Worm (Caenorhabditis elegans) whole organism, L4 larva: Measurements from ENCODE around the gene F13A7.14.

Experiments used
- F10B5.3 ChIP-seq: sonication (generic microtip); optimal IDR thresholded peaks from 2 replicates; lab custom pipeline; 2016; ENCODE audit warnings: mild to moderate bottlenecking, missing genetic modification characterization, missing compliant biosample characterization
- F37D6.2 ChIP-seq: sonication (generic microtip); optimal IDR thresholded peaks from 2 replicates; lab custom pipeline; 2016; ENCODE audit warnings: mild to moderate bottlenecking, missing genetic modification characterization, missing compliant biosample characterization
- R02D3.7 ChIP-seq: fragments of 150-350 bp; sonication (generic microtip); optimal IDR thresholded peaks from 3 replicates; lab custom pipeline; 2014; ENCODE audit warnings: missing biosample characterization, missing genetic modification characterization
- T26A8.4 ChIP-seq: fragments of 200-800 bp; sonication (Bioruptor generic); IDR thresholded peaks from 2 replicates; pipeline ENCODE4 v1.3.6; 2022; ENCODE audit warnings: missing genetic modification characterization, missing compliant biosample characterization
- Y105C5A.15 ChIP-seq: fragments of 200-800 bp; sonication (Bioruptor generic); IDR thresholded peaks from 2 replicates; pipeline ENCODE4 v1.3.6; 2022; ENCODE audit warnings: missing genetic modification characterization, missing compliant biosample characterization
- Y5F2A.4 ChIP-seq: fragments of 200-800 bp; sonication (Bioruptor generic); optimal IDR thresholded peaks from 2 replicates; lab custom pipeline; 2018; ENCODE audit warnings: mild to moderate bottlenecking, missing genetic modification characterization, missing compliant biosample characterization
- Y75B8A.6 ChIP-seq: fragments of 200-800 bp; sonication (Bioruptor generic); IDR thresholded peaks from 2 replicates; pipeline ENCODE4 v1.3.6; 2022; ENCODE audit warnings: missing genetic modification reagents, missing genetic modification characterization, missing compliant biosample characterization
- ZK337.2 ChIP-seq: fragments of 200-800 bp; sonication (Bioruptor generic); IDR thresholded peaks from 2 replicates; pipeline ENCODE4 v1.3.6; 2022; ENCODE audit warnings: missing genetic modification reagents, missing genetic modification characterization, missing compliant biosample characterization
- aha-1 ChIP-seq: fragments of 150-350 bp; peaks from one replicate; lab custom pipeline; 2014; ENCODE audit warnings: missing biosample characterization, missing genetic modification characterization
- ama-1 ChIP-seq: fragments of 150-350 bp; optimal IDR thresholded peaks from 2 replicates; lab custom pipeline; 2014; ENCODE audit warnings: inconsistent platforms, mixed read lengths
- ceh-32 ChIP-seq: sonication (generic microtip); optimal IDR thresholded peaks from 2 replicates; lab custom pipeline; 2016; ENCODE audit warnings: mild to moderate bottlenecking, missing genetic modification characterization, missing compliant biosample characterization; ENCODE audit not compliant: poor library complexity
- ceh-82 ChIP-seq: sonication (generic microtip); optimal IDR thresholded peaks from 2 replicates; lab custom pipeline; 2017; ENCODE audit warnings: missing biosample characterization, missing genetic modification characterization
- cey-2 ChIP-seq: sonication (generic microtip); optimal IDR thresholded peaks from 3 replicates; lab custom pipeline; 2017; ENCODE audit warnings: missing genetic modification characterization, mild to moderate bottlenecking, missing compliant biosample characterization, antibody characterized with exemption, borderline replicate concordance; ENCODE audit not compliant: insufficient read depth
- daf-19 ChIP-seq: fragments of 200-800 bp; sonication (Bioruptor generic); conservative IDR thresholded peaks from 2 replicates; pipeline ENCODE4 v1.3.6; 2022; ENCODE audit warnings: missing genetic modification characterization, missing compliant biosample characterization
- dmd-6 ChIP-seq: fragments of 200-800 bp; sonication (Bioruptor generic); IDR thresholded peaks from 2 replicates; pipeline ENCODE4 v1.3.6; 2022; ENCODE audit warnings: missing genetic modification reagents, missing genetic modification characterization, missing compliant biosample characterization
- dpl-1 ChIP-seq: fragments of 150-350 bp; optimal IDR thresholded peaks from 2 replicates; lab custom pipeline; 2014; ENCODE audit warnings: missing biosample characterization, missing genetic modification reagents, missing genetic modification characterization
- duxl-1 ChIP-seq: sonication (generic microtip); optimal IDR thresholded peaks from 2 replicates; lab custom pipeline; 2016; ENCODE audit warnings: mild to moderate bottlenecking, missing genetic modification characterization, moderate library complexity, missing compliant biosample characterization; ENCODE audit not compliant: poor library complexity
- dve-1 ChIP-seq: sonication (generic microtip); optimal IDR thresholded peaks from 2 replicates; lab custom pipeline; 2017; ENCODE audit warnings: antibody characterized with exemption, mild to moderate bottlenecking, missing genetic modification characterization, missing compliant biosample characterization; ENCODE audit not compliant: insufficient read depth
- egl-43 ChIP-seq: fragments of 200-800 bp; sonication (Bioruptor generic); IDR thresholded peaks from 2 replicates; pipeline ENCODE4 v1.3.6; 2022; ENCODE audit warnings: missing genetic modification reagents, missing genetic modification characterization, missing compliant biosample characterization
- fkh-10 ChIP-seq: fragments of 150-350 bp; optimal IDR thresholded peaks from 2 replicates; lab custom pipeline; 2014; ENCODE audit warnings: missing biosample characterization, missing genetic modification reagents, missing genetic modification characterization
- gei-8 ChIP-seq: fragments of 200-800 bp; sonication (Bioruptor generic); optimal IDR thresholded peaks from 2 replicates; lab custom pipeline; 2018; ENCODE audit warnings: mild to moderate bottlenecking, missing genetic modification characterization, missing compliant biosample characterization
- hlh-11 ChIP-seq: fragments of 200-800 bp; sonication (Bioruptor generic); optimal IDR thresholded peaks from 2 replicates; lab custom pipeline; 2018; ENCODE audit warnings: mild to moderate bottlenecking, missing genetic modification characterization, missing compliant biosample characterization
- jun-1 ChIP-seq: fragments of 150-350 bp; optimal IDR thresholded peaks from 2 replicates; lab custom pipeline; 2014; ENCODE audit warnings: missing biosample characterization, missing genetic modification reagents, missing genetic modification characterization
- lin-15B ChIP-seq: fragments of 150-350 bp; sonication (generic microtip); optimal IDR thresholded peaks from 3 replicates; lab custom pipeline; 2014; ENCODE audit warnings: missing biosample characterization, missing genetic modification characterization
- lin-38 ChIP-seq: fragments of 200-800 bp; sonication (Bioruptor generic); IDR thresholded peaks from 2 replicates; pipeline ENCODE4 v1.3.6; 2022; ENCODE audit warnings: missing genetic modification reagents, missing genetic modification characterization, missing compliant biosample characterization
- madf-5 ChIP-seq, 2 experiments: fragments of 200-800 bp; sonication (Bioruptor generic); IDR thresholded peaks; 2 replicates each; pipeline ENCODE4 v1.3.6; 2022; ENCODE audit warnings: missing compliant biosample characterization in 2 of 2, missing genetic modification characterization in 2 of 2
- madf-9 ChIP-seq: fragments of 200-800 bp; sonication (Bioruptor generic); conservative IDR thresholded peaks from 2 replicates; pipeline ENCODE4 v1.3.6; 2022; ENCODE audit warnings: missing genetic modification reagents, missing genetic modification characterization, missing compliant biosample characterization
- mdt-29 ChIP-seq: fragments of 200-800 bp; sonication (Bioruptor generic); IDR thresholded peaks from 2 replicates; pipeline ENCODE4 v1.3.6; 2022; ENCODE audit warnings: missing genetic modification reagents, missing genetic modification characterization, missing compliant biosample characterization
- nhr-111 ChIP-seq: fragments of 200-800 bp; sonication (Bioruptor generic); optimal IDR thresholded peaks from 2 replicates; lab custom pipeline; 2018; ENCODE audit warnings: mild to moderate bottlenecking, missing genetic modification characterization, missing compliant biosample characterization
- nhr-25 ChIP-seq: sonication (generic microtip); optimal IDR thresholded peaks from 2 replicates; lab custom pipeline; 2017; ENCODE audit warnings: missing genetic modification characterization, mild to moderate bottlenecking, missing compliant biosample characterization, antibody characterized with exemption, moderate library complexity, borderline replicate concordance; ENCODE audit not compliant: insufficient read depth
- nhr-41 ChIP-seq: fragments of 200-800 bp; sonication (Bioruptor generic); IDR thresholded peaks from 2 replicates; pipeline ENCODE4 v1.3.6; 2022; ENCODE audit warnings: missing genetic modification reagents, missing genetic modification characterization, missing compliant biosample characterization
- nhr-42 ChIP-seq: fragments of 200-800 bp; sonication (Bioruptor generic); IDR thresholded peaks from 2 replicates; pipeline ENCODE4 v1.3.6; 2022; ENCODE audit warnings: missing genetic modification characterization, missing compliant biosample characterization
- php-3 ChIP-seq: fragments of 200-800 bp; sonication (Bioruptor generic); IDR thresholded peaks from 2 replicates; pipeline ENCODE4 v1.3.6; 2022; ENCODE audit warnings: missing genetic modification reagents, missing genetic modification characterization, missing compliant biosample characterization
- pqm-1 ChIP-seq: sonication (generic microtip); optimal IDR thresholded peaks from 2 replicates; lab custom pipeline; 2017; ENCODE audit warnings: missing biosample characterization, missing genetic modification characterization
- rbr-2 ChIP-seq: sonication (generic microtip); optimal IDR thresholded peaks from 2 replicates; lab custom pipeline; 2016; ENCODE audit warnings: missing genotype, missing genetic modification characterization, missing compliant biosample characterization
- saeg-2 ChIP-seq: fragments of 200-800 bp; sonication (Bioruptor generic); IDR thresholded peaks from 2 replicates; pipeline ENCODE4 v1.3.6; 2022; ENCODE audit warnings: missing genetic modification reagents, missing genetic modification characterization, missing compliant biosample characterization
- set-16 ChIP-seq: fragments of 200-800 bp; sonication (Bioruptor generic); IDR thresholded peaks from 2 replicates; pipeline ENCODE4 v1.3.6; 2022; ENCODE audit warnings: missing genetic modification reagents, missing genetic modification characterization, missing compliant biosample characterization
- spr-3 ChIP-seq: fragments of 200-800 bp; sonication (Bioruptor generic); optimal IDR thresholded peaks from 2 replicates; lab custom pipeline; 2018; ENCODE audit warnings: mild to moderate bottlenecking, missing genetic modification characterization, missing compliant biosample characterization
- tag-97 ChIP-seq: fragments of 200-800 bp; sonication (Bioruptor generic); IDR thresholded peaks from 2 replicates; pipeline ENCODE4 v1.3.6; 2022; ENCODE audit warnings: missing genetic modification characterization, missing compliant biosample characterization
- tra-1 ChIP-seq: fragments of 200-800 bp; sonication (Bioruptor generic); IDR thresholded peaks from 2 replicates; pipeline ENCODE4 v1.3.6; 2022; ENCODE audit warnings: missing genetic modification reagents, missing genetic modification characterization, missing compliant biosample characterization
- unc-130 ChIP-seq: sonication (generic microtip); optimal IDR thresholded peaks from 2 replicates; lab custom pipeline; 2016; ENCODE audit warnings: missing genetic modification reagents, missing genetic modification characterization, missing compliant biosample characterization
- zag-1 ChIP-seq: fragments of 150-350 bp; optimal IDR thresholded peaks from 2 replicates; lab custom pipeline; 2014; ENCODE audit warnings: missing biosample characterization, missing genetic modification characterization

F13A7.14 gene

DNA sequence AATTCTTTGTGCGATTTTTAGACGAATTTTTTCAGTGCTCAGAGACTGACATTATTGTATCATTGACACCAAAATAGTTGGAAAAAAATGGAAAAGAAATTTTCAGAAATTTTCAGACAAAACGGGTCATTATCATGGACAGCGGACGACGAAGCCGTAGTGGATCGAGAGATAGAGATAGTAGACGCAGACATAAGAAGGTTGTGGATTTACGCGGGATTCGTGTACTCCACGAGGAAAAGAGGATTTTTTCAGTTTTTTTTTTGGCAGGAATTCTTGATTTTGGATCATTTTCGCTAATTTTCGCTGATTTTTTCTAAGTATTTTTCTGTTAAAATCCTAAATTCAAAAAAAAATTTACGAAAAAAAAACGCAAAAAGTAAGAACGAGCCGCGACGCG is 34.1 kb upstream of the F13A7.14 start, which contains the start of gene W08G11.3:
W08G11.3 (plus strand) TSS at position 107 of the 400 bp plus-strand sequence.
- TF ChIP-seq rbr-2 (tag; lab: Kevin White, UChicago), result no peak
- no peak for TF ChIP-seq Y5F2A.4 (GFP tag; lab: Kevin White, UChicago)
- TF ChIP-seq cey-2 (tag; lab: Kevin White, UChicago), result no peak
- TF ChIP-seq unc-130, result no peak
- 0 out of 2 replicates have a peak, but pooled peaks have one; percentile 9 for TF ChIP-seq lin-38 (GFP tag; lab: Robert Waterston, UW)
- TF ChIP-seq egl-43 (GFP tag; lab: Robert Waterston, UW), result no peak
- no peak for TF ChIP-seq spr-3 (GFP tag; lab: Kevin White, UChicago)
- no peak for TF ChIP-seq duxl-1 (tag; lab: Kevin White, UChicago)
- no peak for TF ChIP-seq ceh-82
- no peak for TF ChIP-seq fkh-10 (GFP tag; lab: Kevin White, UChicago)
- TF ChIP-seq aha-1 (tag; lab: Kevin White, UChicago), result peak; percentile 36
- TF ChIP-seq R02D3.7 (tag; lab: Kevin White, UChicago), result peak; percentile 37
- TF ChIP-seq nhr-25 (tag; lab: Kevin White, UChicago), result no peak
- TF ChIP-seq madf-9 (GFP tag; lab: Robert Waterston, UW), result no peak
- no peak for TF ChIP-seq Y105C5A.15 (GFP tag; lab: Robert Waterston, UW)
- TF ChIP-seq ceh-32 (tag; lab: Kevin White, UChicago), result no peak
- no peak for TF ChIP-seq F37D6.2
- TF ChIP-seq php-3, result no peak
- TF ChIP-seq pqm-1, result no peak
- TF ChIP-seq set-16 (GFP tag; lab: Robert Waterston, UW), result no peak
- TF ChIP-seq nhr-41 (GFP tag; lab: Robert Waterston, UW), result no peak
- TF ChIP-seq lin-15B (tag; lab: Kevin White, UChicago), result no peak
- TF ChIP-seq gei-8, result no peak
- TF ChIP-seq hlh-11 (tag; lab: Kevin White, UChicago), result no peak
- no peak for TF ChIP-seq Y75B8A.6 (GFP tag; lab: Robert Waterston, UW)
- no peak for TF ChIP-seq dpl-1 (GFP tag; lab: Kevin White, UChicago)
- peak; percentile 11 for TF ChIP-seq dve-1 (tag; lab: Kevin White, UChicago)
- TF ChIP-seq T26A8.4 (GFP tag; lab: Robert Waterston, UW), result peak; percentile 58; the same call in 1 of the 2 replicates
- TF ChIP-seq ama-1 (lab: Kevin White, UChicago), result peak; percentile 55
- TF ChIP-seq F10B5.3, result peak; percentile 25
- no peak for TF ChIP-seq nhr-42 (GFP tag; lab: Robert Waterston, UW)
- no peak for TF ChIP-seq jun-1 (tag; lab: Kevin White, UChicago)
- 0 out of 2 replicates have a peak, but pooled peaks have one; percentile 29 for TF ChIP-seq mdt-29
- TF ChIP-seq nhr-111 (GFP tag; lab: Kevin White, UChicago), result no peak
- TF ChIP-seq zag-1 (tag; lab: Kevin White, UChicago), result no peak
- TF ChIP-seq saeg-2 (GFP tag; lab: Robert Waterston, UW), result no peak
- no peak for TF ChIP-seq daf-19
- no peak for TF ChIP-seq ZK337.2
- TF ChIP-seq dmd-6, result no peak
- TF ChIP-seq madf-5 (GFP tag; IDR thresholded peaks at IDR 0.05; lab: Robert Waterston, UW), result no peak
- no peak for TF ChIP-seq tra-1 (GFP tag; lab: Robert Waterston, UW)
- TF ChIP-seq tag-97 (GFP tag; lab: Robert Waterston, UW), result no peak
- TF ChIP-seq, all 104 proteins: peak for 8
